Fruit fly (Drosophila melanogaster): Measurements from ENCODE around the gene CG8664.

Gene CG8664

DNA sequence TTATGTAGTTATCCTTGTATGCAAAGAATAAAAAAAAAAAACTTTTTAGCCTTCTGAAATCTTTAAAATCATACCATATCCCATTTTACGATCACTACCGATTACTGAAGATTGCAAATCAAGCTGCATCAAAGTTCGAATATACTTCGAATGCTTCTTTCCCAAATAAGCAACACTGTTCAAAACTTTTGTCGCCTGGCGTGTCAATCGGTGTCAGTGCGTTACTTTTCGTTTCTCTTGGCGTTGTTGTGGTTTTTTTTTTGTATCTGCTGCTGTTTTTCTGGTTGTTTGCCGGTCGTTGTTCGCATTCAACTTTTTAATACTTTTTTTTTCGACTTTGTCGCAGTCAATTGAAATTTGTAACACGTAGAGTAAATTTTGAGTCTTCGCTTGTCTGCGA lies 12.5 kb upstream of the CG8664 start (continued):
- TF ChIP-seq vri (GFP tag; optimal IDR thresholded peaks at IDR 0.05) (no peak), Hr38 (GFP tag; optimal IDR thresholded peaks at IDR 0.05) (no peak), pdm3 (GFP tag; optimal IDR thresholded peaks at IDR 0.05) (no peak), CG15336 (GFP tag; IDR thresholded peaks at IDR 0.05) (peak; percentile 53), dsx (GFP tag; optimal IDR thresholded peaks at IDR 0.05; ENCODE audit: poor library complexity, severe bottlenecking) (no peak), CG10669 (GFP tag; optimal IDR thresholded peaks at IDR 0.05) (no peak), CG8119 (GFP tag; IDR thresholded peaks at IDR 0.05) (peak; percentile 52; the same call in 1 of the 3 replicates), spab (GFP tag; optimal IDR thresholded peaks at IDR 0.05) (no peak), fkh (GFP tag; optimal IDR thresholded peaks at IDR 0.05) (no peak), CG10631 (GFP tag; optimal IDR thresholded peaks at IDR 0.05) (no peak), CG11294 (GFP tag; IDR thresholded peaks at IDR 0.05) (no peak), CG1621 (tag; optimal IDR thresholded peaks at IDR 0.05) (no peak), CG9139 (GFP tag; optimal IDR thresholded peaks at IDR 0.05) (no peak), acj6 (GFP tag; optimal IDR thresholded peaks at IDR 0.05) (no peak), dac (GFP tag; optimal IDR thresholded peaks at IDR 0.05) (no peak), CG6808 (GFP tag; optimal IDR thresholded peaks at IDR 0.05) (no peak), fd59A (GFP tag; optimal IDR thresholded peaks at IDR 0.05) (no peak), CG6854 (GFP tag; optimal IDR thresholded peaks at IDR 0.05) (no peak), CG6792 (GFP tag; optimal IDR thresholded peaks at IDR 0.05) (no peak), CG11902 (GFP tag; optimal IDR thresholded peaks at IDR 0.05) (no peak), Eip78C (GFP tag) (peak; percentile 76), CG16779 (tag; optimal IDR thresholded peaks at IDR 0.05) (no peak), net (GFP tag; optimal IDR thresholded peaks at IDR 0.05) (peak; percentile 2), CG32006 (GFP tag; optimal IDR thresholded peaks at IDR 0.05) (peak; percentile 37), Ets96B (tag; optimal IDR thresholded peaks at IDR 0.05) (no peak), ss (GFP tag; optimal IDR thresholded peaks at IDR 0.05) (peak in 1 of 2 experiments; percentile 15)

DNA sequence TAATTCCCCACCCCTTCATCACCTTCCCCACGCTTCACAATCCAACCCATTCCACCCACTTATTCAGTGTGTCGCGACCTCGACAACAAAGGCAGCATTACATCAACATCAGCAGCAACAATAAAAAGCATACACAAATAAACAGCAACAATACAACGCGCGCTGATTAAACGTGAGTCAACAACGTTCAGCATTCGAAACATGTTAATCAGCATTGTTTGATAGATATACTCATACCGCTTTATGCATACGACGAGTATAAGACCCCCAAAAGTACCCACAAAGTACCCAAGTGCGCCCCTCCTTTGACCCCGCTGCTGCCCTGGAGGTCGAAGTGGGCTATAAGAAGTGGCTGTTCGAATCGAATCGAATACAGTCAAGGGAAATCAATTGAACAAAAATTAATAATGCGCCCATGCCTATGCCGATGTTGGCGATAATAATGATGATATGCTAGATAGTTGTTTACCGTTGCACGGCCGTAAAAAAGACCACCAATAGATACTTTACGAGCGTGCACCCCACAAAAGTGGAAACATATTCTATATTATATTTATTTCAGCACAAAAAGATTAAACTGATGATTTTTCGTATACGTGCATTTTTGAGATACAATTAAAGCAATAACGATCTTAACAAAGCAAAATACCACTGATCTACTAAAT lies 11.8 kb upstream of the CG8664 start:
- peak; percentile 87 for TF ChIP-seq svp (GFP tag)
- TF ChIP-seq eg (GFP tag; IDR thresholded peaks at IDR 0.05): no peak
- peak; percentile 77 for TF ChIP-seq fkh (GFP tag; optimal IDR thresholded peaks at IDR 0.05)
- TF ChIP-seq vri (GFP tag; optimal IDR thresholded peaks at IDR 0.05): peak; percentile 52
- no peak for TF ChIP-seq Eip75B (GFP tag; optimal IDR thresholded peaks at IDR 0.05)

DNA sequence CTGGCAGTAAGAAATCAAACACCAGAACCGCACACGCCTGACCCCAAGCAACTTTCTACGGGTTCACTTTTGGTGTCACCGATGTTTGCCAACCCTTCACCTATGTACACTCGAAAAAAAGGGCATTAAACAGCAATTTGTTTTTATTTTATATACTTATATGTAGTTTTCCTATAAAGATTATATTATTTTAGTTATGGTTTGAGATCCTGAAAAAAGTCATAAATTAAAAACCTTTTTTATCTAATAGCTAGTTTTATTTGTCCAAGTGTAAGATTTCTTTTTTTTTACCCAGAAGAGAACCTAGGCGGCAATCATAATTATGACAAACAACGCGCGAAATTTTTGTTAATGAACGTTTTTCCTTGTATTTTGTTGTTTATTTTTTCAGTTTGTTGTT lies 10.9 kb upstream of the CG8664 start:
- TF ChIP-seq achi (GFP tag; optimal IDR thresholded peaks at IDR 0.05) (peak; percentile 9), Sox15 (GFP tag; optimal IDR thresholded peaks at IDR 0.05) (no peak), Sox102F (GFP tag; optimal IDR thresholded peaks at IDR 0.05) (no peak), CG6854 (GFP tag; optimal IDR thresholded peaks at IDR 0.05) (no peak), Hr38 (GFP tag; optimal IDR thresholded peaks at IDR 0.05) (no peak), CG31627 (GFP tag; optimal IDR thresholded peaks at IDR 0.05) (no peak), CG6792 (GFP tag; optimal IDR thresholded peaks at IDR 0.05) (peak; percentile 3), dac (GFP tag; optimal IDR thresholded peaks at IDR 0.05) (no peak), Hr39 (GFP tag; optimal IDR thresholded peaks at IDR 0.05) (no peak), pdm3 (GFP tag; optimal IDR thresholded peaks at IDR 0.05) (peak; percentile 4), CG3032 (tag; optimal IDR thresholded peaks at IDR 0.05) (peak; percentile 30), CG4318 (GFP tag; optimal IDR thresholded peaks at IDR 0.05) (no peak), acj6 (GFP tag; optimal IDR thresholded peaks at IDR 0.05) (peak; percentile 24), Ets21C (GFP tag; optimal IDR thresholded peaks at IDR 0.05) (no peak), fkh (GFP tag; optimal IDR thresholded peaks at IDR 0.05) (peak; percentile 30), CG11902 (GFP tag; optimal IDR thresholded peaks at IDR 0.05) (no peak), CG8119 (GFP tag; IDR thresholded peaks at IDR 0.05) (no peak), cyc (GFP tag; optimal IDR thresholded peaks at IDR 0.05) (no peak), Hr4 (GFP tag; optimal IDR thresholded peaks at IDR 0.05) (no peak), CG9139 (GFP tag; optimal IDR thresholded peaks at IDR 0.05) (no peak), net (GFP tag; optimal IDR thresholded peaks at IDR 0.05) (no peak), CG3919 (GFP tag; optimal IDR thresholded peaks at IDR 0.05) (peak; percentile 31), CG34406 (GFP tag; optimal IDR thresholded peaks at IDR 0.05) (peak; percentile 36), CG15336 (GFP tag; IDR thresholded peaks at IDR 0.05) (peak; percentile 38; the same call in 1 of the 2 replicates), dsx (GFP tag; optimal IDR thresholded peaks at IDR 0.05; ENCODE audit: poor library complexity, severe bottlenecking) (no peak), OdsH (GFP tag; optimal IDR thresholded peaks at IDR 0.05) (peak; percentile 20), esn (GFP tag; optimal IDR thresholded peaks at IDR 0.05) (peak; percentile 40), Ets96B (tag; optimal IDR thresholded peaks at IDR 0.05) (peak; percentile 15), CG7368 (GFP tag; optimal IDR thresholded peaks at IDR 0.05) (no peak), Sox14 (GFP tag; optimal IDR thresholded peaks at IDR 0.05) (no peak), CG8632 (GFP tag; optimal IDR thresholded peaks at IDR 0.05) (no peak), CG10631 (GFP tag; optimal IDR thresholded peaks at IDR 0.05) (no peak)

Measured in whole organism, prepupa.